Worm (Caenorhabditis elegans) whole organism, L4 larva: Measurements from ENCODE around the gene srlf-31.

Experiments used
- F26F4.8 ChIP-seq: fragments of 200-800 bp; sonication (Bioruptor generic); conservative IDR thresholded peaks from 2 replicates; pipeline ENCODE4 v1.3.6; 2022; ENCODE audit warnings: missing genetic modification characterization, missing compliant biosample characterization
- F37D6.2 ChIP-seq: sonication (generic microtip); optimal IDR thresholded peaks from 2 replicates; lab custom pipeline; 2016; ENCODE audit warnings: mild to moderate bottlenecking, missing genetic modification characterization, missing compliant biosample characterization
- R02D3.7 ChIP-seq: fragments of 150-350 bp; sonication (generic microtip); optimal IDR thresholded peaks from 3 replicates; lab custom pipeline; 2014; ENCODE audit warnings: missing biosample characterization, missing genetic modification characterization
- T20F7.1 ChIP-seq: fragments of 200-800 bp; sonication (Bioruptor generic); optimal IDR thresholded peaks from 2 replicates; lab custom pipeline; 2018; ENCODE audit warnings: mild to moderate bottlenecking, missing genetic modification characterization, missing compliant biosample characterization
- Y105C5A.15 ChIP-seq: fragments of 200-800 bp; sonication (Bioruptor generic); IDR thresholded peaks from 2 replicates; pipeline ENCODE4 v1.3.6; 2022; ENCODE audit warnings: missing genetic modification characterization, missing compliant biosample characterization
- Y5F2A.4 ChIP-seq: fragments of 200-800 bp; sonication (Bioruptor generic); optimal IDR thresholded peaks from 2 replicates; lab custom pipeline; 2018; ENCODE audit warnings: mild to moderate bottlenecking, missing genetic modification characterization, missing compliant biosample characterization
- Y75B8A.6 ChIP-seq: fragments of 200-800 bp; sonication (Bioruptor generic); IDR thresholded peaks from 2 replicates; pipeline ENCODE4 v1.3.6; 2022; ENCODE audit warnings: missing genetic modification reagents, missing genetic modification characterization, missing compliant biosample characterization
- ZK337.2 ChIP-seq: fragments of 200-800 bp; sonication (Bioruptor generic); IDR thresholded peaks from 2 replicates; pipeline ENCODE4 v1.3.6; 2022; ENCODE audit warnings: missing genetic modification reagents, missing genetic modification characterization, missing compliant biosample characterization
- aha-1 ChIP-seq: fragments of 150-350 bp; peaks from one replicate; lab custom pipeline; 2014; ENCODE audit warnings: missing biosample characterization, missing genetic modification characterization
- arid-1 ChIP-seq: fragments of 200-800 bp; sonication (Bioruptor generic); conservative IDR thresholded peaks from 2 replicates; pipeline ENCODE4 v1.3.6; 2022; ENCODE audit warnings: missing genetic modification reagents, missing genetic modification characterization, missing compliant biosample characterization
- ceh-62 ChIP-seq: sonication (generic microtip); optimal IDR thresholded peaks from 2 replicates; lab custom pipeline; 2017; ENCODE audit warnings: missing biosample characterization, missing genetic modification characterization
- daf-16 ChIP-seq, 3 experiments: sonication (generic microtip); optimal IDR thresholded peaks; 2 replicates each; lab custom pipeline; 2016 to 2017; ENCODE audit warnings: missing genetic modification characterization in 3 of 3, missing genetic modification reagents in 3 of 3, mild to moderate bottlenecking in 2 of 3, missing compliant biosample characterization in 2 of 3, missing biosample characterization in 1 of 3, moderate library complexity in 1 of 3
- daf-8 ChIP-seq: fragments of 200-800 bp; sonication (Bioruptor generic); IDR thresholded peaks from 2 replicates; pipeline ENCODE4 v1.3.6; 2022; ENCODE audit warnings: missing genetic modification characterization, missing compliant biosample characterization
- dmd-6 ChIP-seq: fragments of 200-800 bp; sonication (Bioruptor generic); IDR thresholded peaks from 2 replicates; pipeline ENCODE4 v1.3.6; 2022; ENCODE audit warnings: missing genetic modification reagents, missing genetic modification characterization, missing compliant biosample characterization
- dmd-8 ChIP-seq: fragments of 200-800 bp; sonication (Bioruptor generic); IDR thresholded peaks from 2 replicates; pipeline ENCODE4 v1.3.6; 2022; ENCODE audit warnings: missing genetic modification characterization, missing compliant biosample characterization
- dve-1 ChIP-seq: sonication (generic microtip); optimal IDR thresholded peaks from 2 replicates; lab custom pipeline; 2017; ENCODE audit warnings: antibody characterized with exemption, mild to moderate bottlenecking, missing genetic modification characterization, missing compliant biosample characterization; ENCODE audit not compliant: insufficient read depth
- egl-27 ChIP-seq: sonication (generic microtip); optimal IDR thresholded peaks from 3 replicates; lab custom pipeline; 2017; ENCODE audit warnings: missing biosample characterization, missing genetic modification reagents, missing genetic modification characterization
- egl-43 ChIP-seq: fragments of 200-800 bp; sonication (Bioruptor generic); IDR thresholded peaks from 2 replicates; pipeline ENCODE4 v1.3.6; 2022; ENCODE audit warnings: missing genetic modification reagents, missing genetic modification characterization, missing compliant biosample characterization
- hlh-11 ChIP-seq: fragments of 200-800 bp; sonication (Bioruptor generic); optimal IDR thresholded peaks from 2 replicates; lab custom pipeline; 2018; ENCODE audit warnings: mild to moderate bottlenecking, missing genetic modification characterization, missing compliant biosample characterization
- hlh-30 ChIP-seq: sonication (generic microtip); optimal IDR thresholded peaks from 2 replicates; lab custom pipeline; 2017; ENCODE audit warnings: antibody characterized with exemption, mild to moderate bottlenecking, missing genetic modification characterization, missing compliant biosample characterization; ENCODE audit not compliant: insufficient read depth
- lin-1 ChIP-seq: fragments of 200-800 bp; sonication (Bioruptor generic); IDR thresholded peaks from 2 replicates; pipeline ENCODE4 v1.3.6; 2022; ENCODE audit warnings: missing genetic modification reagents, missing genetic modification characterization, missing compliant biosample characterization
- lin-29 ChIP-seq: fragments of 200-800 bp; sonication (Bioruptor generic); IDR thresholded peaks from 2 replicates; pipeline ENCODE4 v1.3.6; 2022; ENCODE audit warnings: missing genetic modification reagents, missing genetic modification characterization, missing compliant biosample characterization
- lin-38 ChIP-seq: fragments of 200-800 bp; sonication (Bioruptor generic); IDR thresholded peaks from 2 replicates; pipeline ENCODE4 v1.3.6; 2022; ENCODE audit warnings: missing genetic modification reagents, missing genetic modification characterization, missing compliant biosample characterization
- lin-39 ChIP-seq: fragments of 150-350 bp; optimal IDR thresholded peaks from 2 replicates; lab custom pipeline; 2014; ENCODE audit warnings: missing biosample characterization, missing genetic modification reagents, missing genetic modification characterization
- lir-3 ChIP-seq: sonication (generic microtip); optimal IDR thresholded peaks from 2 replicates; lab custom pipeline; 2016; ENCODE audit warnings: mild to moderate bottlenecking, missing genetic modification characterization, missing compliant biosample characterization
- madf-9 ChIP-seq: fragments of 200-800 bp; sonication (Bioruptor generic); conservative IDR thresholded peaks from 2 replicates; pipeline ENCODE4 v1.3.6; 2022; ENCODE audit warnings: missing genetic modification reagents, missing genetic modification characterization, missing compliant biosample characterization
- mdl-1 ChIP-seq, 2 experiments: fragments of 150-350 bp in 1 of 2; sonication (generic microtip) in 1 of 2; optimal IDR thresholded peaks; 2 replicates each; lab custom pipeline; 2014 to 2017; ENCODE audit warnings: missing biosample characterization in 2 of 2, missing genetic modification characterization in 2 of 2
- mes-2 ChIP-seq: sonication (generic microtip); optimal IDR thresholded peaks from 2 replicates; lab custom pipeline; 2016; ENCODE audit warnings: missing genotype, mild to moderate bottlenecking, missing genetic modification characterization, missing compliant biosample characterization; ENCODE audit not compliant: poor library complexity, severe bottlenecking
- mxl-3 ChIP-seq: fragments of 200-800 bp; sonication (Bioruptor generic); optimal IDR thresholded peaks from 2 replicates; lab custom pipeline; 2018; ENCODE audit warnings: mild to moderate bottlenecking, missing genetic modification characterization, missing compliant biosample characterization
- nhr-10 ChIP-seq: fragments of 150-350 bp; optimal IDR thresholded peaks from 2 replicates; lab custom pipeline; 2014; ENCODE audit warnings: missing biosample characterization, missing genetic modification characterization
- nhr-237 ChIP-seq: sonication (generic microtip); optimal IDR thresholded peaks from 2 replicates; lab custom pipeline; 2017; ENCODE audit warnings: missing biosample characterization, missing genetic modification characterization
- nhr-42 ChIP-seq: fragments of 200-800 bp; sonication (Bioruptor generic); IDR thresholded peaks from 2 replicates; pipeline ENCODE4 v1.3.6; 2022; ENCODE audit warnings: missing genetic modification characterization, missing compliant biosample characterization
- nhr-6 ChIP-seq: fragments of 150-350 bp; optimal IDR thresholded peaks from 2 replicates; lab custom pipeline; 2014; ENCODE audit warnings: missing biosample characterization, missing genetic modification characterization
- nhr-76 ChIP-seq: fragments of 150-350 bp; optimal IDR thresholded peaks from 2 replicates; lab custom pipeline; 2014; ENCODE audit warnings: missing biosample characterization, missing genetic modification characterization
- nhr-77 ChIP-seq: fragments of 150-350 bp; optimal IDR thresholded peaks from 2 replicates; lab custom pipeline; 2014; ENCODE audit warnings: missing biosample characterization, missing genetic modification characterization
- pha-4 ChIP-seq, 2 experiments: fragments of 150-350 bp in 1 of 2; fragments of 200-800 bp in 1 of 2; sonication (Bioruptor generic) in 1 of 2; IDR thresholded peaks in 1 of 2; optimal IDR thresholded peaks in 1 of 2; 2 replicates each; pipeline versions ENCODE4 v1.3.6 to Lab custom; 2014 to 2022; ENCODE audit warnings: missing genetic modification characterization in 2 of 2, missing genetic modification reagents in 2 of 2, missing biosample characterization in 1 of 2, missing compliant biosample characterization in 1 of 2
- rbr-2 ChIP-seq: sonication (generic microtip); optimal IDR thresholded peaks from 2 replicates; lab custom pipeline; 2016; ENCODE audit warnings: missing genotype, missing genetic modification characterization, missing compliant biosample characterization
- saeg-2 ChIP-seq: fragments of 200-800 bp; sonication (Bioruptor generic); IDR thresholded peaks from 2 replicates; pipeline ENCODE4 v1.3.6; 2022; ENCODE audit warnings: missing genetic modification reagents, missing genetic modification characterization, missing compliant biosample characterization
- sdz-12 ChIP-seq: fragments of 200-800 bp; sonication (Bioruptor generic); optimal IDR thresholded peaks from 2 replicates; lab custom pipeline; 2018; ENCODE audit warnings: mild to moderate bottlenecking, missing genetic modification characterization, missing compliant biosample characterization
- snpc-1.2 ChIP-seq: fragments of 200-800 bp; sonication (Bioruptor generic); IDR thresholded peaks from 2 replicates; pipeline ENCODE4 v1.3.6; 2022; ENCODE audit warnings: missing genetic modification reagents, missing genetic modification characterization, missing compliant biosample characterization
- spr-3 ChIP-seq: fragments of 200-800 bp; sonication (Bioruptor generic); optimal IDR thresholded peaks from 2 replicates; lab custom pipeline; 2018; ENCODE audit warnings: mild to moderate bottlenecking, missing genetic modification characterization, missing compliant biosample characterization
- tra-1 ChIP-seq: fragments of 200-800 bp; sonication (Bioruptor generic); IDR thresholded peaks from 2 replicates; pipeline ENCODE4 v1.3.6; 2022; ENCODE audit warnings: missing genetic modification reagents, missing genetic modification characterization, missing compliant biosample characterization
- unc-130 ChIP-seq: sonication (generic microtip); optimal IDR thresholded peaks from 2 replicates; lab custom pipeline; 2016; ENCODE audit warnings: missing genetic modification reagents, missing genetic modification characterization, missing compliant biosample characterization
- unc-39 ChIP-seq: sonication (generic microtip); optimal IDR thresholded peaks from 2 replicates; lab custom pipeline; 2017; ENCODE audit warnings: missing biosample characterization, missing genetic modification characterization
- unc-62 ChIP-seq, 3 experiments: fragments of 150-350 bp in 1 of 3; sonication (generic microtip); optimal IDR thresholded peaks in 2 of 3; peaks in 1 of 3; 1 replicate in 1 of 3; 2 replicates in 2 of 3; lab custom pipeline; 2014 to 2017; ENCODE audit warnings: missing biosample characterization in 3 of 3, missing genetic modification characterization in 3 of 3, missing genetic modification reagents in 3 of 3, missing genotype in 1 of 3
- zag-1 ChIP-seq: fragments of 150-350 bp; optimal IDR thresholded peaks from 2 replicates; lab custom pipeline; 2014; ENCODE audit warnings: missing biosample characterization, missing genetic modification characterization
- zfp-2 ChIP-seq: sonication (generic microtip); optimal IDR thresholded peaks from 2 replicates; lab custom pipeline; 2016; ENCODE audit warnings: mild to moderate bottlenecking, missing genetic modification characterization, missing compliant biosample characterization
- ztf-11 ChIP-seq: fragments of 150-350 bp; optimal IDR thresholded peaks from 2 replicates; lab custom pipeline; 2014; ENCODE audit warnings: missing biosample characterization, missing genetic modification characterization

Gene srlf-31

ce11 chrIV:11961485-11962255 is 38.7 kb upstream of the srlf-31 start, which contains the start of gene ZK829.7 (continued):
- TF ChIP-seq mxl-3 (no peak), saeg-2 (no peak), mes-2 (tag; lab: Kevin White, UChicago) (no peak), F26F4.8 (GFP tag; lab: Robert Waterston, UW) (no peak), nhr-6 (peak; percentile 4), Y75B8A.6 (GFP tag; lab: Robert Waterston, UW) (no peak), nhr-76 (tag; lab: Kevin White, UChicago) (no peak), F37D6.2 (tag; lab: Kevin White, UChicago) (peak; percentile 43), egl-43 (GFP tag; lab: Robert Waterston, UW) (no peak), Y5F2A.4 (no peak), nhr-77 (tag; lab: Kevin White, UChicago) (peak; percentile 13), ZK337.2 (GFP tag; lab: Robert Waterston, UW) (no peak), lin-39 (tag; lab: Kevin White, UChicago) (no peak), daf-16 (GFP tag; optimal IDR thresholded peaks at IDR 0.05; lab: Kevin White, UChicago) (peak in 1 of 2 experiments; percentile 62), daf-16 (tag; optimal IDR thresholded peaks at IDR 0.05; lab: Kevin White, UChicago) (no peak), nhr-237 (no peak), zfp-2 (tag; lab: Kevin White, UChicago) (no peak), unc-39 (tag; lab: Kevin White, UChicago) (no peak), lir-3 (tag; lab: Kevin White, UChicago) (no peak), R02D3.7 (tag; lab: Kevin White, UChicago) (no peak), dve-1 (tag; lab: Kevin White, UChicago) (peak; percentile 49), lin-1 (GFP tag; lab: Robert Waterston, UW) (no peak), unc-130 (GFP tag; lab: Kevin White, UChicago) (no peak), daf-8 (no peak), lin-38 (GFP tag; lab: Robert Waterston, UW) (no peak; the same call in 1 of the 2 replicates), unc-62 (GFP tag; optimal IDR thresholded peaks at IDR 0.05 in 1 of 2; lab: Kevin White, UChicago) (peak in 1 of 2 experiments; percentile 96), unc-62 (tag; optimal IDR thresholded peaks at IDR 0.05; lab: Kevin White, UChicago) (no peak), ztf-11 (tag; lab: Kevin White, UChicago) (no peak), spr-3 (GFP tag; lab: Kevin White, UChicago) (no peak), lin-29 (GFP tag; lab: Robert Waterston, UW) (no peak), nhr-10 (tag; lab: Kevin White, UChicago) (no peak), rbr-2 (peak; percentile 71), pha-4 (GFP tag; IDR thresholded peaks at IDR 0.05; lab: Robert Waterston, UW) (peak; percentile 25; the same call in 1 of the 2 replicates), pha-4 (tag; optimal IDR thresholded peaks at IDR 0.05; lab: Kevin White, UChicago) (peak; percentile 66), T20F7.1 (GFP tag; lab: Kevin White, UChicago) (peak; percentile 55), aha-1 (tag; lab: Kevin White, UChicago) (peak; percentile 42), snpc-1.2 (GFP tag; lab: Robert Waterston, UW) (peak; percentile 77), ceh-62 (tag; lab: Kevin White, UChicago) (no peak), hlh-11 (tag; lab: Kevin White, UChicago) (peak; percentile 54), arid-1 (0 out of 2 replicates have a peak, but pooled peaks have one; percentile 21), hlh-30 (peak; percentile 55), sdz-12 (GFP tag; lab: Kevin White, UChicago) (no peak), dmd-8 (GFP tag; lab: Robert Waterston, UW) (no peak), dmd-6 (GFP tag; lab: Robert Waterston, UW) (peak; percentile 33), egl-27 (tag; lab: Kevin White, UChicago) (no peak), zag-1 (no peak), nhr-42 (no peak), Y105C5A.15 (GFP tag; lab: Robert Waterston, UW) (no peak), tra-1 (no peak), madf-9 (no peak), mdl-1 (tag; optimal IDR thresholded peaks at IDR 0.05; lab: Kevin White, UChicago) (peak in 1 of 2 experiments; percentile 10)
